Fruit fly (Drosophila melanogaster) whole organism, embryonic: Measurements from ENCODE around the gene CG7332.

Experiments
- Antp ChIP-seq: fragments of 200-800 bp; sonication (Bioruptor generic); optimal IDR thresholded peaks from 3 replicates; lab custom pipeline; 2016; ENCODE audit warnings: missing biosample characterization, missing genetic modification characterization
- CG11398 ChIP-seq: fragments of 200-800 bp; sonication (Bioruptor generic); optimal IDR thresholded peaks from 2 replicates; lab custom pipeline; 2016; ENCODE audit warnings: missing biosample characterization, missing genetic modification characterization
- CG11696 ChIP-seq: fragments of 200-800 bp; sonication (Bioruptor generic); IDR thresholded peaks from 2 replicates; pipeline ENCODE4 v1.3.6; 2022; ENCODE audit warnings: missing biosample characterization, missing genetic modification characterization
- CG12236 ChIP-seq: fragments of 200-800 bp; sonication (Bioruptor generic); optimal IDR thresholded peaks from 2 replicates; lab custom pipeline; 2016; ENCODE audit warnings: missing biosample characterization, missing genetic modification characterization
- CG1233 ChIP-seq: fragments of 200-800 bp; sonication (Bioruptor generic); optimal IDR thresholded peaks from 4 replicates; lab custom pipeline; 2018; ENCODE audit warnings: missing biosample characterization, mild to moderate bottlenecking, missing genetic modification characterization
- CG12744 ChIP-seq: fragments of 200-800 bp; sonication (Bioruptor generic); optimal IDR thresholded peaks from 2 replicates; lab custom pipeline; 2016; ENCODE audit warnings: missing biosample characterization, missing genetic modification characterization
- CG13424 ChIP-seq: fragments of 200-800 bp; sonication (Bioruptor generic); optimal IDR thresholded peaks from 2 replicates; lab custom pipeline; 2019; ENCODE audit warnings: missing biosample characterization, mild to moderate bottlenecking, missing genetic modification characterization, moderate library complexity
- CG15269 ChIP-seq: fragments of 200-800 bp; sonication (Bioruptor generic); optimal IDR thresholded peaks from 2 replicates; lab custom pipeline; 2018; ENCODE audit warnings: missing biosample characterization, mild to moderate bottlenecking, missing genetic modification characterization, moderate library complexity
- CG16863 ChIP-seq: fragments of 200-800 bp; sonication (Bioruptor generic); optimal IDR thresholded peaks from 3 replicates; lab custom pipeline; 2016; ENCODE audit warnings: missing biosample characterization, missing genetic modification characterization
- CG18011 ChIP-seq: fragments of 200-800 bp; sonication (Bioruptor generic); optimal IDR thresholded peaks from 2 replicates; lab custom pipeline; 2017; ENCODE audit warnings: missing biosample characterization, missing genetic modification characterization, mild to moderate bottlenecking, moderate library complexity, missing genotype
- CG18476 ChIP-seq: fragments of 200-800 bp; sonication (Bioruptor generic); optimal IDR thresholded peaks from 2 replicates; lab custom pipeline; 2016; ENCODE audit warnings: missing biosample characterization, mild to moderate bottlenecking, missing genetic modification characterization
- CG18764 ChIP-seq: fragments of 200-800 bp; sonication (Bioruptor generic); optimal IDR thresholded peaks from 3 replicates; lab custom pipeline; 2016; ENCODE audit warnings: missing biosample characterization, missing genetic modification characterization
- CG2116 ChIP-seq: fragments of 200-800 bp; sonication (Bioruptor generic); optimal IDR thresholded peaks from 3 replicates; lab custom pipeline; 2018; ENCODE audit warnings: missing biosample characterization, mild to moderate bottlenecking, missing genetic modification characterization
- CG3726 ChIP-seq: fragments of 200-800 bp; sonication (Bioruptor generic); IDR thresholded peaks from 3 replicates; pipeline ENCODE4, ENCODE4 v1.3.6; 2022; ENCODE audit warnings: missing biosample characterization, missing genetic modification characterization
- CG42726 ChIP-seq: fragments of 200-800 bp; sonication (Bioruptor generic); IDR thresholded peaks from 2 replicates; pipeline ENCODE4 v1.3.6; 2022; ENCODE audit warnings: missing biosample characterization, missing genetic modification characterization; ENCODE audit not compliant: partially characterized antibody
- CG7786 ChIP-seq: fragments of 200-800 bp; sonication (Bioruptor generic); optimal IDR thresholded peaks from 2 replicates; lab custom pipeline; 2016; ENCODE audit warnings: missing biosample characterization, missing genetic modification characterization
- CG7928 ChIP-seq: fragments of 200-800 bp; sonication (Bioruptor generic); optimal IDR thresholded peaks from 2 replicates; lab custom pipeline; 2017; ENCODE audit warnings: missing biosample characterization, mild to moderate bottlenecking, missing genetic modification characterization
- CG9876 ChIP-seq: fragments of 200-800 bp; sonication (Bioruptor generic); optimal IDR thresholded peaks from 2 replicates; lab custom pipeline; 2016; ENCODE audit warnings: missing biosample characterization, missing genetic modification characterization
- CTCF ChIP-seq: fragments of 200-800 bp; sonication (Bioruptor generic); optimal IDR thresholded peaks from 2 replicates; lab custom pipeline; 2017; ENCODE audit warnings: missing biosample characterization, mild to moderate bottlenecking, missing genetic modification characterization, moderate library complexity
- D ChIP-seq, 2 experiments: fragments of 200-800 bp in 1 of 2; fragments of >200 bp in 1 of 2; sonication (Bioruptor generic) in 1 of 2; optimal IDR thresholded peaks; 2 replicates in 1 of 2; 3 replicates in 1 of 2; lab custom pipeline; 2017; ENCODE audit warnings: mild to moderate bottlenecking in 1 of 2, missing biosample characterization in 1 of 2, missing genetic modification characterization in 1 of 2, missing genetic modification reagents in 1 of 2
- Eip74EF ChIP-seq, 2 experiments: fragments of 200-800 bp in 1 of 2; fragments of >200 bp in 1 of 2; sonication (Bioruptor generic) in 1 of 2; optimal IDR thresholded peaks; 2 replicates each; lab custom pipeline; 2017 to 2019; ENCODE audit warnings: missing biosample characterization in 2 of 2, missing genetic modification characterization in 2 of 2, mild to moderate bottlenecking in 1 of 2, moderate library complexity in 1 of 2
- Ets65A ChIP-seq: fragments of 200-800 bp; sonication (Bioruptor generic); peaks from one replicate; lab custom pipeline; 2016; ENCODE audit warnings: missing biosample characterization, missing genetic modification characterization
- GATAe ChIP-seq: fragments of 200-800 bp; sonication (Bioruptor generic); conservative IDR thresholded peaks from 2 replicates; pipeline ENCODE4 v1.3.6; 2022; ENCODE audit warnings: missing biosample characterization, missing genetic modification characterization
- Gug ChIP-seq: fragments of 200-800 bp; sonication (Bioruptor generic); IDR thresholded peaks from 4 replicates; pipeline ENCODE4 v1.3.6; 2022; ENCODE audit warnings: missing biosample characterization, missing genetic modification characterization
- H15 ChIP-seq: fragments of 200-800 bp; sonication (Bioruptor generic); IDR thresholded peaks from 3 replicates; pipeline ENCODE4 v1.3.6; 2022; ENCODE audit warnings: missing biosample characterization, missing genetic modification characterization
- Hand ChIP-seq: fragments of 200-800 bp; sonication (Bioruptor generic); optimal IDR thresholded peaks from 2 replicates; lab custom pipeline; 2017; ENCODE audit warnings: mild to moderate bottlenecking, missing biosample characterization, missing genetic modification reagents, missing genetic modification characterization
- Hr39 ChIP-seq: fragments of >200 bp; optimal IDR thresholded peaks from 2 replicates; lab custom pipeline; 2017
- Hr51 ChIP-seq, 2 experiments: fragments of 200-800 bp; sonication (Bioruptor generic); optimal IDR thresholded peaks; 2 replicates in 1 of 2; 3 replicates in 1 of 2; lab custom pipeline; 2016 to 2018; ENCODE audit warnings: missing biosample characterization in 2 of 2, missing genetic modification characterization in 2 of 2, mild to moderate bottlenecking in 1 of 2, moderate library complexity in 1 of 2
- Oli ChIP-seq: fragments of 200-800 bp; sonication (Bioruptor generic); optimal IDR thresholded peaks from 2 replicates; lab custom pipeline; 2018; ENCODE audit warnings: missing biosample characterization, mild to moderate bottlenecking, missing genetic modification characterization, moderate library complexity
- Opbp ChIP-seq: fragments of 200-800 bp; sonication (Bioruptor generic); IDR thresholded peaks from 3 replicates; pipeline ENCODE4 v1.3.6; 2022; ENCODE audit warnings: missing biosample characterization, missing genetic modification characterization; ENCODE audit not compliant: partially characterized antibody
- Poxn ChIP-seq: fragments of 200-800 bp; sonication (Bioruptor generic); IDR thresholded peaks from 2 replicates; pipeline ENCODE4 v1.3.6; 2022; ENCODE audit warnings: missing biosample characterization, missing genetic modification characterization
- danr ChIP-seq: fragments of 200-800 bp; sonication (Bioruptor generic); IDR thresholded peaks from 2 replicates; pipeline ENCODE4 v1.3.6; 2022; ENCODE audit warnings: missing biosample characterization, missing genetic modification characterization
- dimm ChIP-seq: fragments of 200-800 bp; sonication (Bioruptor generic); IDR thresholded peaks from 2 replicates; pipeline ENCODE4 v1.3.6; 2022; ENCODE audit warnings: missing biosample characterization, missing genetic modification characterization
- dysf ChIP-seq: fragments of 200-800 bp; sonication (Bioruptor generic); IDR thresholded peaks from 3 replicates; pipeline ENCODE4 v1.3.6; 2022; ENCODE audit warnings: missing biosample characterization, missing genetic modification characterization
- grau ChIP-seq: fragments of 200-800 bp; optimal IDR thresholded peaks from 3 replicates; lab custom pipeline; 2019; ENCODE audit warnings: missing biosample characterization, mild to moderate bottlenecking, missing genetic modification characterization, moderate library complexity
- insv ChIP-seq, 2 experiments: fragments of 200-800 bp; sonication (Bioruptor generic); optimal IDR thresholded peaks; 3 replicates each; lab custom pipeline; 2016 to 2018; ENCODE audit warnings: missing biosample characterization in 2 of 2, missing genetic modification characterization in 2 of 2
- jumu ChIP-seq: fragments of 200-800 bp; sonication (Bioruptor generic); optimal IDR thresholded peaks from 3 replicates; lab custom pipeline; 2016; ENCODE audit warnings: missing biosample characterization, missing genetic modification characterization
- lmd ChIP-seq: fragments of 200-800 bp; sonication (Bioruptor generic); IDR thresholded peaks from 2 replicates; pipeline ENCODE4 v1.3.6; 2022; ENCODE audit warnings: missing biosample characterization, missing genetic modification characterization
- mam ChIP-seq: fragments of 200-800 bp; sonication (Bioruptor generic); optimal IDR thresholded peaks from 3 replicates; lab custom pipeline; 2016; ENCODE audit warnings: missing biosample characterization, missing genetic modification characterization
- pan ChIP-seq, 4 experiments: fragments of >200 bp in 3 of 4; fragments of 200-800 bp in 1 of 4; sonication (Bioruptor generic) in 1 of 4; optimal IDR thresholded peaks in 3 of 4; IDR thresholded peaks in 1 of 4; 2 replicates each; pipeline versions ENCODE4 v1.3.6 to Lab custom; 2017 to 2022; ENCODE audit warnings: missing biosample characterization in 2 of 4, missing genetic modification characterization in 2 of 4, mixed read lengths in 1 of 4
- phol ChIP-seq: fragments of 200-800 bp; sonication (Bioruptor generic); optimal IDR thresholded peaks from 3 replicates; lab custom pipeline; 2018; ENCODE audit warnings: missing biosample characterization, mild to moderate bottlenecking, missing genetic modification characterization, moderate library complexity
- pum ChIP-seq: fragments of 200-800 bp; sonication (Bioruptor generic); optimal IDR thresholded peaks from 2 replicates; lab custom pipeline; 2016; ENCODE audit warnings: missing biosample characterization, missing genetic modification characterization
- row ChIP-seq: fragments of 200-800 bp; sonication (Bioruptor generic); IDR thresholded peaks from 3 replicates; pipeline ENCODE4 v1.3.6; 2022; ENCODE audit warnings: missing biosample characterization, missing genetic modification characterization
- shn ChIP-seq: fragments of 200-800 bp; sonication (Bioruptor generic); optimal IDR thresholded peaks from 3 replicates; lab custom pipeline; 2016; ENCODE audit warnings: missing biosample characterization, missing genetic modification characterization
- sima ChIP-seq: fragments of 200-800 bp; sonication (Bioruptor generic); optimal IDR thresholded peaks from 2 replicates; lab custom pipeline; 2016; ENCODE audit warnings: missing biosample characterization, missing genetic modification characterization
- so ChIP-seq: fragments of 200-800 bp; sonication (Bioruptor generic); IDR thresholded peaks from 3 replicates; pipeline ENCODE4 v1.3.6; 2022; ENCODE audit warnings: missing biosample characterization, missing genetic modification characterization
- sob ChIP-seq: fragments of 200-800 bp; sonication (Bioruptor generic); IDR thresholded peaks from 2 replicates; pipeline ENCODE4 v1.3.6; 2022; ENCODE audit warnings: missing biosample characterization, missing genetic modification characterization
- tio ChIP-seq: fragments of 200-800 bp; sonication (Bioruptor generic); optimal IDR thresholded peaks from 2 replicates; lab custom pipeline; 2017; ENCODE audit warnings: missing biosample characterization, missing genetic modification characterization, inconsistent platforms
- vvl ChIP-seq: fragments of 200-800 bp; sonication (Bioruptor generic); IDR thresholded peaks from 2 replicates; pipeline ENCODE4 v1.3.6; 2022; ENCODE audit warnings: missing biosample characterization, missing genetic modification characterization
- zf30C ChIP-seq: fragments of 200-800 bp; sonication (Bioruptor generic); optimal IDR thresholded peaks from 3 replicates; lab custom pipeline; 2018; ENCODE audit warnings: missing biosample characterization, mild to moderate bottlenecking, missing genetic modification characterization
- zfh2 ChIP-seq: fragments of 200-800 bp; sonication (Bioruptor generic); optimal IDR thresholded peaks from 2 replicates; lab custom pipeline; 2016; ENCODE audit warnings: missing biosample characterization, missing genetic modification characterization

CG7332 gene

DNA sequence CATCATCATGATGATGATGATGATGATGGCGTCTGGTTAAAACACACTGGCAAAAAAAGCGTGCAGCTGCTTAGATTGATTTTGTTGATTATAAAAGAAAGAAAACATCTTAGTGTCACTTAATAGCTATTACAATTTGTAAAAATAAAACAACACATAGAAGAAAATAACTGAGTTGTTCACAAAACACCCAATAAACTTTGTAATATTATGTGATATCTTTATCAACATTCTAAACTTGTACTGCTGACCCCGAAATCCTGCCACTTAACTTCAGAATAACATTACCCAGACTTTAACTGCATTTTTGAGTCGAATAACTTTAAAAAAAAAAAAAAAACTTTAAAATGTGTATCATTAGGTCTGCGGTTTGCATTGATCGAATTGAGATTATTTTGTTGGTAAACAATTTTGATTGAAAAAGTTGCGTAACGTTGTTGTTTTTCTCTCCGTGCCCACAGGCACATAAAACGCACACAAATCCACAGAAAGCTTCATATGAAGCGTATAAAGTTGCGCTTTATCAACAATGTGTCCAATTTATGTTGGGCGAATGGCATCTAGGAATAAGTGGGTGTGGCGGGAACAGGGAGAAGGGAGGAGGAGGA, 35.2 kb downstream of the CG7332 start (continued):
- TF ChIP-seq H15 (GFP tag; lab: Robert Waterston, UW) (no peak), CG3726 (GFP tag; lab: Robert Waterston, UW) (no peak), mam (no peak), phol (tag; lab: Kevin White, UChicago) (peak; percentile 24), CG42726 (GFP tag; lab: Robert Waterston, UW) (no peak), CG18476 (GFP tag; lab: Kevin White, UChicago) (no peak), CG12236 (GFP tag; lab: Kevin White, UChicago) (no peak), zf30C (GFP tag; lab: Kevin White, UChicago) (no peak), Hand (GFP tag; lab: Kevin White, UChicago) (no peak), CG16863 (no peak), Poxn (GFP tag; lab: Robert Waterston, UW) (no peak), Antp (no peak), vvl (GFP tag; lab: Robert Waterston, UW) (no peak), Eip74EF (GFP tag; optimal IDR thresholded peaks at IDR 0.05; lab: Kevin White, UChicago) (no peak), Gug (GFP tag; lab: Robert Waterston, UW) (no peak), CG9876 (GFP tag; lab: Kevin White, UChicago) (no peak), pan (optimal IDR thresholded peaks at IDR 0.05; lab: Kevin White, UChicago) (no peak), pan (GFP tag; optimal IDR thresholded peaks at IDR 0.05 in 1 of 2, IDR thresholded peaks at IDR 0.05 in 1 of 2) (no peak), CG7928 (GFP tag; lab: Kevin White, UChicago) (no peak), CG2116 (GFP tag; lab: Kevin White, UChicago) (no peak), danr (GFP tag; lab: Robert Waterston, UW) (no peak), shn (no peak), dimm (GFP tag; lab: Robert Waterston, UW) (no peak), dysf (GFP tag; lab: Robert Waterston, UW) (no peak), CG12744 (GFP tag; lab: Kevin White, UChicago) (no peak), row (no peak), sob (no peak), Opbp (GFP tag; lab: Robert Waterston, UW) (no peak), jumu (no peak), CG15269 (no peak), insv (GFP tag; optimal IDR thresholded peaks at IDR 0.05; lab: Kevin White, UChicago) (no peak), CG11696 (GFP tag; lab: Robert Waterston, UW) (no peak), D (optimal IDR thresholded peaks at IDR 0.05; lab: Kevin White, UChicago) (no peak), D (GFP tag; optimal IDR thresholded peaks at IDR 0.05; lab: Kevin White, UChicago) (no peak), sima (GFP tag; lab: Kevin White, UChicago) (no peak), CG1233 (GFP tag; lab: Kevin White, UChicago) (no peak), CG7786 (GFP tag; lab: Kevin White, UChicago) (no peak), CG11398 (GFP tag; lab: Kevin White, UChicago) (no peak), grau (tag; lab: Kevin White, UChicago) (no peak), CG13424 (tag; lab: Kevin White, UChicago) (no peak), Hr39 (lab: Kevin White, UChicago) (no peak), GATAe (GFP tag; lab: Robert Waterston, UW) (no peak), pum (no peak), lmd (no peak), Oli (tag; lab: Kevin White, UChicago) (peak; percentile 15), Ets65A (GFP tag; lab: Kevin White, UChicago) (peak; percentile 79), Hr51 (GFP tag; optimal IDR thresholded peaks at IDR 0.05; lab: Kevin White, UChicago) (peak in 1 of 2 experiments; percentile 3), CG18011 (GFP tag; lab: Kevin White, UChicago) (no peak), zfh2 (no peak), tio (GFP tag; lab: Kevin White, UChicago) (peak; percentile 23), CG18764 (GFP tag; lab: Kevin White, UChicago) (no peak), CTCF (GFP tag; lab: Kevin White, UChicago) (no peak), so (GFP tag; lab: Robert Waterston, UW) (no peak)
